Worm (Caenorhabditis elegans): ENCODE results near the gene hhat-1.

hhat-1 gene

DNA sequence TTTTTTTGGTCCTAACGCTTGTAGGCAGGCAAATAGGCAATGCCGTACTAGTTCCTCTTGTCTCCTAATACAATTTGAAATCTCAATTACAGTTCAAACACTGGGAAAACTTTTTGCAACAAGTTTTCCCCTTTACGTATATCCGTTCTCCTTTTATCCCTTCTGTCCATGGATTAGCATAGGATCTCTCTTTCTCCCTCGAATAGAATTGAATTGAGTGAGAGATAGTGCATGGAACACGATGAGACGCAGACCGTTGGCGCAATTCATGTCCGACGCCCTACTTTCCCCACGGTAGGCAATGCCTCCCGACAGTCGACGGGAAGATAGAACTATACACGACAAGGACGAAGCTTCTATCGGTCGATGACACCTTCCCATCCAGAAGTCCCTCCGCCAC is at the start of gene hhat-1:
hhat-1 (plus strand) TSS at position 301 of the 400 bp plus-strand sequence.
- no peak for TF ChIP-seq lsy-2 (tag; optimal IDR thresholded peaks at IDR 0.05)
- TF ChIP-seq aha-1 (tag; optimal IDR thresholded peaks at IDR 0.05) = no peak
- no peak for TF ChIP-seq sup-37 (GFP tag; optimal IDR thresholded peaks at IDR 0.05)
- TF ChIP-seq xbp-1 (tag; optimal IDR thresholded peaks at IDR 0.05) = no peak
- no peak for TF ChIP-seq ces-1 (GFP tag; optimal IDR thresholded peaks at IDR 0.05)
- peak; percentile 71 for TF ChIP-seq blmp-1 (tag; optimal IDR thresholded peaks at IDR 0.05)
- no peak for TF ChIP-seq nhr-12 (tag; optimal IDR thresholded peaks at IDR 0.05)

DNA sequence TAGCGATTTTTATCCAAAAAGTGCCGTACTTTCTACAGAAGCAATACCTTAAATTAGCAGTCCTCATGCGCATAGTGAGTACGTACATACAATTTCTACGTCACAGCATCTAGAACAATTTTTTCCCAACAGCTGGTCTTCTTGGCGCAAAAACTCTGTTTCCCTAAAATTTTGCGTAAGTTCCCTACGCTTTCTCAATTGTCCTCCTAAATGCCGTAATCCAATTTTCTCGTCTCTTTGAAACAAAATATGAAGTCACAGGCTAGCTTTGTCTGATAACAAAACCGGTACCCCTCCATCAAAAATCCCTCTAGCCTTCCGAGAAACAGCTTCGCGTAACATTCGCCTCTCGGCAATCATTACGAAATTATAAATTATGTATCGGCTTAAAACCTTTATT is 45.4 kb upstream of the hhat-1 start, which contains the start of gene C38C6.3:
C38C6.3 (plus strand) TSS at position 301 of the 400 bp plus-strand sequence.
- no peak for TF ChIP-seq C34B4.2 (tag; optimal IDR thresholded peaks at IDR 0.05)
- TF ChIP-seq pag-3 (tag; optimal IDR thresholded peaks at IDR 0.05; ENCODE audit: borderline replicate concordance, insufficient read depth) = no peak
- TF ChIP-seq ets-5 (GFP tag; IDR thresholded peaks at IDR 0.05) = no peak
- TF ChIP-seq alr-1 (tag; optimal IDR thresholded peaks at IDR 0.05; ENCODE audit: borderline replicate concordance) = no peak
- TF ChIP-seq aha-1 (tag; optimal IDR thresholded peaks at IDR 0.05) = no peak
- TF ChIP-seq lir-3 (tag; optimal IDR thresholded peaks at IDR 0.05; ENCODE audit: poor library complexity) = no peak
- no peak for TF ChIP-seq Y116A8C.19 (tag; optimal IDR thresholded peaks at IDR 0.05; ENCODE audit: borderline replicate concordance)
- no peak for TF ChIP-seq hpl-2 (GFP tag; optimal IDR thresholded peaks at IDR 0.05)
- TF ChIP-seq unc-30 (tag; optimal IDR thresholded peaks at IDR 0.05) = no peak
- TF ChIP-seq fos-1 (tag; optimal IDR thresholded peaks at IDR 0.05) = no peak
- no peak for TF ChIP-seq nhr-84 (tag; optimal IDR thresholded peaks at IDR 0.05)
- TF ChIP-seq elt-2 (tag; optimal IDR thresholded peaks at IDR 0.05) = no peak
- no peak for TF ChIP-seq nhr-11 (tag; optimal IDR thresholded peaks at IDR 0.05)
- no peak for TF ChIP-seq fkh-10 (GFP tag; optimal IDR thresholded peaks at IDR 0.05)
- TF ChIP-seq nhr-77 (tag; optimal IDR thresholded peaks at IDR 0.05) = no peak
- TF ChIP-seq C04F5.9 (tag; optimal IDR thresholded peaks at IDR 0.05) = no peak
- no peak for TF ChIP-seq swsn-7 (tag; optimal IDR thresholded peaks at IDR 0.05)

DNA sequence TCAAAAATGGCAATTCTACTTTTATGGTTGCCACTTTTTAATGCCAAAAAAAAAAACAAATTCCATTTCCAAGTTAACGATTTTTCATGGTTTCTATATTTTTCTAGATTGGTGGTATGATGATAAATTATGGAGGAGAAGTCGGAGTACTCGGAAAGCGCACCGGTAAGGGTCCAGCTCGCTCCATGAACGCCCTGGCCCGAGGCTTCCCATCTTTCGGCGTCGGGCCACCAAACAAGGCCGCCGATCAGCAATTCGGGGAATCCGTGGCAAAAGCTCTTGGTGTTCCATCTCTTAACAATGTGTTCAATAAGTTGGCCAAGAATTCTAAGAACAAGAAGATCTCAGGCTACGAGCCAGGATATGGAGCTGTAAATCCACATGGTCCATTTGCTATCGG is 44.2 kb upstream of the hhat-1 start:
- TF ChIP-seq F16B12.6 (tag; optimal IDR thresholded peaks at IDR 0.05) (no peak), nhr-11 (tag; optimal IDR thresholded peaks at IDR 0.05) (no peak), ztf-4 (tag; optimal IDR thresholded peaks at IDR 0.05) (no peak), Y116A8C.19 (tag; optimal IDR thresholded peaks at IDR 0.05; ENCODE audit: borderline replicate concordance) (no peak), lin-14 (GFP tag; optimal IDR thresholded peaks at IDR 0.05) (no peak), egl-27 (tag; optimal IDR thresholded peaks at IDR 0.05) (no peak), skn-1 (tag; optimal IDR thresholded peaks at IDR 0.05) (no peak), ceh-63 (GFP tag; optimal IDR thresholded peaks at IDR 0.05) (no peak), elt-3 (tag; optimal IDR thresholded peaks at IDR 0.05) (no peak), nhr-28 (tag; optimal IDR thresholded peaks at IDR 0.05) (no peak), lin-35 (GFP tag; optimal IDR thresholded peaks at IDR 0.05) (no peak), aha-1 (tag; optimal IDR thresholded peaks at IDR 0.05) (no peak), dsc-1 (tag; optimal IDR thresholded peaks at IDR 0.05) (no peak), efl-3 (GFP tag; optimal IDR thresholded peaks at IDR 0.05) (no peak)

DNA sequence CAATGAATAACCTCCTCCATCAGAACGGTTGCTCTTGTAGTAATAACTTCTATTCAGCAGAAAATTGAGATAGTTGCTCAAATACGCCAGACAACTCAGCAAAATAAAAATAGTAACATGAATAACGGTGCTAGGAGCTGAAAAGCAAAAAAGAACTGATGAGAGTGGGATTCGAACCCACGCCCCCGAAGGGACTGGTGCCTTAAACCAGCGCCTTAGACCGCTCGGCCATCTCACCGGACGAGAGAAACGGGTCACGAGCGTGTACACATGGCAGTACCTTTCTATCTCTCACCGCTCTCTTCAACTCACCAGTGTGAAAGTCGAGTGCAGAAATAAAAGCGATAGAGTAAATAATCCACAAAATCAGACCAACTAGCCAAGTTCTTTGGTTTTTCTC is 43.1 kb upstream of the hhat-1 start:
- no peak for TF ChIP-seq efl-3 (GFP tag; optimal IDR thresholded peaks at IDR 0.05)
- TF ChIP-seq mep-1 (tag; optimal IDR thresholded peaks at IDR 0.05) = peak; percentile 41
- TF ChIP-seq nhr-84 (tag; optimal IDR thresholded peaks at IDR 0.05) = no peak
- TF ChIP-seq mef-2 (tag; optimal IDR thresholded peaks at IDR 0.05) = no peak
- TF ChIP-seq hlh-17 (GFP tag; optimal IDR thresholded peaks at IDR 0.05; ENCODE audit: borderline replicate concordance) = no peak
- peak; percentile 12 to 41 (median 28) for TF ChIP-seq dpl-1 (GFP tag; optimal IDR thresholded peaks at IDR 0.05)
- no peak for TF ChIP-seq nhr-47 (tag; optimal IDR thresholded peaks at IDR 0.05)
- TF ChIP-seq dsc-1 (tag; optimal IDR thresholded peaks at IDR 0.05) = peak; percentile 45
- TF ChIP-seq ceh-82 (tag; optimal IDR thresholded peaks at IDR 0.05) = peak; percentile 12 to 60 (median 52)
- no peak for TF ChIP-seq unc-86 (tag; optimal IDR thresholded peaks at IDR 0.05)
- TF ChIP-seq swsn-7 (tag; optimal IDR thresholded peaks at IDR 0.05) = peak; percentile 46
- TF ChIP-seq Y116A8C.19 (tag; optimal IDR thresholded peaks at IDR 0.05; ENCODE audit: borderline replicate concordance) = no peak
- no peak for TF ChIP-seq grh-1 (GFP tag; IDR thresholded peaks at IDR 0.05)
- no peak for TF ChIP-seq unc-62 (GFP tag; optimal IDR thresholded peaks at IDR 0.05)
- TF ChIP-seq nhr-20 (tag; optimal IDR thresholded peaks at IDR 0.05) = peak; percentile 47
- peak in 1 of 2 experiments; percentile 21 for TF ChIP-seq mdl-1 (tag; optimal IDR thresholded peaks at IDR 0.05)
- TF ChIP-seq lin-14 (GFP tag; optimal IDR thresholded peaks at IDR 0.05) = no peak
- TF ChIP-seq aly-2 (tag; optimal IDR thresholded peaks at IDR 0.05) = no peak
- no peak for TF ChIP-seq ces-1 (GFP tag; optimal IDR thresholded peaks at IDR 0.05)
- no peak for TF ChIP-seq ceh-88 (GFP tag; IDR thresholded peaks at IDR 0.05)
- no peak for TF ChIP-seq pqm-1 (tag; optimal IDR thresholded peaks at IDR 0.05)
